Fruit fly (Drosophila melanogaster) whole organism, wandering third instar larva: Measurements from ENCODE around the gene CG45101.

ENCODE experiments used
- Abd-B ChIP-seq: fragments of >200 bp; optimal IDR thresholded peaks from 2 replicates; lab custom pipeline; 2017; ENCODE audit warnings: missing biosample characterization, missing genetic modification characterization
- CG32264 ChIP-seq: fragments of 200-800 bp; sonication (Bioruptor generic); optimal IDR thresholded peaks from 2 replicates; lab custom pipeline; 2016; ENCODE audit warnings: missing biosample characterization, missing genetic modification characterization
- CG9705 ChIP-seq: fragments of 200-800 bp; sonication (Bioruptor generic); optimal IDR thresholded peaks from 2 replicates; lab custom pipeline; 2018; ENCODE audit warnings: missing biosample characterization, mild to moderate bottlenecking, missing genetic modification characterization
- CrebA ChIP-seq: fragments of 200-800 bp; sonication (Bioruptor generic); optimal IDR thresholded peaks from 2 replicates; lab custom pipeline; 2016; ENCODE audit warnings: missing biosample characterization, mild to moderate bottlenecking, missing genetic modification characterization, borderline replicate concordance
- Dfd ChIP-seq: fragments of >200 bp; optimal IDR thresholded peaks from 2 replicates; lab custom pipeline; 2017; ENCODE audit warnings: missing biosample characterization, missing genetic modification characterization
- Dif ChIP-seq: fragments of 200-275, 200-300 bp; sonication (Bioruptor generic); optimal IDR thresholded peaks from 2 replicates; lab custom pipeline; 2018; ENCODE audit warnings: missing biosample characterization, missing genetic modification characterization; ENCODE audit not compliant: partially characterized antibody
- GATAd ChIP-seq: sonication (Bioruptor generic); optimal IDR thresholded peaks from 2 replicates; lab custom pipeline; 2016; ENCODE audit warnings: missing biosample characterization, missing genetic modification characterization
- HLH106 ChIP-seq: fragments of 200-800 bp; optimal IDR thresholded peaks from 3 replicates; lab custom pipeline; 2019; ENCODE audit warnings: missing biosample characterization, mild to moderate bottlenecking, missing genetic modification characterization, moderate library complexity
- Hnf4 ChIP-seq: fragments of 200-800 bp; sonication (Bioruptor generic); optimal IDR thresholded peaks from 2 replicates; lab custom pipeline; 2016; ENCODE audit warnings: missing biosample characterization, mild to moderate bottlenecking, missing genetic modification characterization
- Hr78 ChIP-seq: fragments of >200 bp; optimal IDR thresholded peaks from 2 replicates; lab custom pipeline; 2017; ENCODE audit warnings: missing biosample characterization, missing genetic modification characterization
- Hr83 ChIP-seq: fragments of 200-300 bp; sonication (Bioruptor generic); optimal IDR thresholded peaks from 2 replicates; lab custom pipeline; 2016; ENCODE audit warnings: missing biosample characterization, mild to moderate bottlenecking, missing genetic modification characterization, moderate library complexity; ENCODE audit not compliant: poor library complexity, severe bottlenecking
- Jra ChIP-seq: sonication (Bioruptor generic); optimal IDR thresholded peaks from 2 replicates; lab custom pipeline; 2016; ENCODE audit warnings: missing biosample characterization, missing genetic modification characterization
- Mio ChIP-seq: sonication (Bioruptor generic); optimal IDR thresholded peaks from 2 replicates; lab custom pipeline; 2016; ENCODE audit warnings: missing biosample characterization, missing genetic modification characterization
- Myc ChIP-seq: fragments of >200 bp; optimal IDR thresholded peaks from 2 replicates; lab custom pipeline; 2017
- N ChIP-seq: fragments of >200 bp; optimal IDR thresholded peaks from 2 replicates; lab custom pipeline; 2018; ENCODE audit warnings: missing biosample characterization, missing external identifiers, missing genetic modification characterization
- OdsH ChIP-seq: fragments of 200-800 bp; sonication (Bioruptor generic); optimal IDR thresholded peaks from 2 replicates; lab custom pipeline; 2016; ENCODE audit warnings: missing biosample characterization, mild to moderate bottlenecking, missing genetic modification characterization
- Rel ChIP-seq, 2 experiments: fragments of 200-800 bp; sonication (Bioruptor generic) in 1 of 2; optimal IDR thresholded peaks; 2 replicates in 1 of 2; 3 replicates in 1 of 2; lab custom pipeline; 2016 to 2019; ENCODE audit warnings: mild to moderate bottlenecking in 2 of 2, missing biosample characterization in 2 of 2, missing genetic modification characterization in 2 of 2, moderate library complexity in 1 of 2
- Sp1 ChIP-seq: fragments of 200-800 bp; sonication (Bioruptor generic); optimal IDR thresholded peaks from 3 replicates; lab custom pipeline; 2019; ENCODE audit warnings: missing biosample characterization, mild to moderate bottlenecking, missing genetic modification characterization, moderate library complexity
- Vsx2 ChIP-seq: fragments of 200-300, 225-300 bp; sonication (Bioruptor generic); optimal IDR thresholded peaks from 2 replicates; lab custom pipeline; 2018; ENCODE audit warnings: missing biosample characterization, missing genetic modification characterization; ENCODE audit not compliant: partially characterized antibody
- br ChIP-seq: fragments of 200-800 bp; sonication (Bioruptor generic); optimal IDR thresholded peaks from 2 replicates; lab custom pipeline; 2016; ENCODE audit warnings: missing biosample characterization, missing genetic modification characterization
- brk ChIP-seq: fragments of 200-800 bp; sonication (Bioruptor generic); optimal IDR thresholded peaks from 2 replicates; lab custom pipeline; 2016; ENCODE audit warnings: missing biosample characterization, mild to moderate bottlenecking, missing genetic modification characterization
- dl ChIP-seq, 2 experiments: fragments of 175-275, 200-275 bp in 1 of 2; fragments of 200-275 bp in 1 of 2; sonication (Bioruptor generic); optimal IDR thresholded peaks; lab custom pipeline; 2018; ENCODE audit warnings: mild to moderate bottlenecking in 2 of 2, missing biosample characterization in 2 of 2, missing genetic modification characterization in 2 of 2, moderate library complexity in 2 of 2; ENCODE audit not compliant: partially characterized antibody in 2 of 2, insufficient read depth in 1 of 2
- dmrt93B ChIP-seq: fragments of 200-800 bp; sonication (Bioruptor generic); optimal IDR thresholded peaks from 2 replicates; lab custom pipeline; 2018; ENCODE audit warnings: missing biosample characterization, mild to moderate bottlenecking, missing genetic modification characterization
- dsf ChIP-seq: sonication (Bioruptor generic); optimal IDR thresholded peaks from 2 replicates; lab custom pipeline; 2016; ENCODE audit warnings: missing biosample characterization, missing genetic modification characterization, borderline replicate concordance
- ey ChIP-seq: fragments of 200-800 bp; sonication (Bioruptor generic); optimal IDR thresholded peaks from 2 replicates; lab custom pipeline; 2016; ENCODE audit warnings: missing biosample characterization, missing genetic modification characterization
- foxo ChIP-seq, 2 experiments: fragments of 200-800 bp; sonication (Bioruptor generic); optimal IDR thresholded peaks; 2 replicates in 1 of 2; 3 replicates in 1 of 2; lab custom pipeline; 2016 to 2017; ENCODE audit warnings: missing biosample characterization in 2 of 2, missing genetic modification characterization in 2 of 2
- fru ChIP-seq: fragments of 200-800 bp; sonication (Bioruptor generic); optimal IDR thresholded peaks from 3 replicates; lab custom pipeline; 2016; ENCODE audit warnings: missing biosample characterization, mild to moderate bottlenecking, missing genetic modification characterization
- h ChIP-seq: fragments of 200-800 bp; sonication (Bioruptor generic); optimal IDR thresholded peaks from 3 replicates; lab custom pipeline; 2016; ENCODE audit warnings: missing biosample characterization, mild to moderate bottlenecking, missing genetic modification characterization
- jim ChIP-seq: fragments of 175-275, 200-325 bp; sonication (Bioruptor generic); optimal IDR thresholded peaks from 2 replicates; lab custom pipeline; 2016; ENCODE audit warnings: missing biosample characterization, mild to moderate bottlenecking, missing genetic modification characterization
- lola ChIP-seq: fragments of >200 bp; optimal IDR thresholded peaks from 2 replicates; lab custom pipeline; 2017; ENCODE audit warnings: missing biosample characterization, missing genetic modification characterization
- pan ChIP-seq: fragments of >200 bp; optimal IDR thresholded peaks from 2 replicates; lab custom pipeline; 2017
- psq ChIP-seq: fragments of 200-800 bp; sonication (Bioruptor generic); optimal IDR thresholded peaks from 3 replicates; lab custom pipeline; 2017; ENCODE audit warnings: missing biosample characterization, mild to moderate bottlenecking, missing genetic modification characterization, moderate library complexity
- rgr ChIP-seq: fragments of 200-800 bp; sonication (Bioruptor generic); optimal IDR thresholded peaks from 3 replicates; lab custom pipeline; 2016; ENCODE audit warnings: missing biosample characterization, mild to moderate bottlenecking, missing genetic modification characterization
- sage ChIP-seq: fragments of 200-800 bp; sonication (Bioruptor generic); optimal IDR thresholded peaks from 2 replicates; lab custom pipeline; 2016; ENCODE audit warnings: missing biosample characterization, mild to moderate bottlenecking, missing genetic modification characterization
- sv ChIP-seq: fragments of 200-800 bp; sonication (Bioruptor generic); optimal IDR thresholded peaks from 3 replicates; lab custom pipeline; 2016; ENCODE audit warnings: missing biosample characterization, missing genetic modification characterization
- tai ChIP-seq: sonication (Bioruptor generic); optimal IDR thresholded peaks from 2 replicates; lab custom pipeline; 2016; ENCODE audit warnings: missing biosample characterization, missing genetic modification characterization
- usp ChIP-seq: fragments of >200 bp; optimal IDR thresholded peaks from 2 replicates; lab custom pipeline; 2017; ENCODE audit warnings: missing biosample characterization, missing genetic modification characterization
- woc ChIP-seq: sonication (Bioruptor generic); optimal IDR thresholded peaks from 2 replicates; lab custom pipeline; 2016; ENCODE audit warnings: missing biosample characterization, mild to moderate bottlenecking, missing genetic modification characterization

CG45101 gene

DNA sequence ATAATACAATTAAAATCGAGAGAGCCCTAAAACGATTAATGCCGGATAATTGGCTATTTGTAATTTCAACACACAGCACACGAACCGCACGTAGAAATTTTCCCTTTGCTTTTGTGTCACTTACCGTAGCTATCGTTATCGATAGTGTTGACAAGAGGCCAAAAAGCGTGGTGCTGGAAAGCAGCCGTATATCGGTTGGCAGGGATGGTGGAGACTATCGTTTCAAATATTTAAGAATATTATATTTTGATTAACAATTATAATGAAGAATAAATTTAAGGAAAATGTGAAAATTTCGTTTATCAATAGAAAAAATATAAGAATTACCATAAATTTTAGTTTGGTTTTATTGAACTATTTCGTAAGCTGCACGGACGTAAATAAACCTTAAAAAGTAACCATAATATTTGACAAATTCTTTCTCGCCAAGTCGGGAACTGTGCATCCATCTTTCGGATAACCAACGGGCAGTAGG is 28.3 kb downstream of the CG45101 start, which contains the start of gene JIL-1:
TSS of gene JIL-1 (minus strand) at position 148 of the 475 bp plus-strand sequence.
- TF ChIP-seq psq (GFP tag; lab: Kevin White, UChicago): peak; percentile 75
- no peak for TF ChIP-seq N (GFP tag; lab: Kevin White, UChicago)
- TF ChIP-seq OdsH: peak; percentile 20
- no peak for TF ChIP-seq Hr78 (GFP tag; lab: Kevin White, UChicago)
- peak; percentile 41 for TF ChIP-seq GATAd (GFP tag; lab: Kevin White, UChicago)
- peak; percentile 36 for TF ChIP-seq Rel (GFP tag; optimal IDR thresholded peaks at IDR 0.05; lab: Kevin White, UChicago)
- TF ChIP-seq Rel (tag; optimal IDR thresholded peaks at IDR 0.05; lab: Kevin White, UChicago): peak; percentile 32
- TF ChIP-seq Mio: peak; percentile 0
- TF ChIP-seq h (GFP tag; lab: Kevin White, UChicago): peak; percentile 77
- TF ChIP-seq dl (GFP tag; optimal IDR thresholded peaks at IDR 0.05; lab: Kevin White, UChicago; ENCODE audit: insufficient read depth in 1 of 2, partially characterized antibody in 2 of 2): no peak
- no peak for TF ChIP-seq Abd-B
- TF ChIP-seq CG32264: no peak
- peak; percentile 38 for TF ChIP-seq Hr83 (GFP tag; lab: Kevin White, UChicago)
- no peak for TF ChIP-seq CrebA
- no peak for TF ChIP-seq usp (GFP tag; lab: Kevin White, UChicago)
- TF ChIP-seq br: peak; percentile 66
- peak; percentile 29 for TF ChIP-seq CG9705
- peak; percentile 68 for TF ChIP-seq HLH106 (tag; lab: Kevin White, UChicago)
- TF ChIP-seq foxo (GFP tag; optimal IDR thresholded peaks at IDR 0.05; lab: Kevin White, UChicago): peak in 1 of 2 experiments; percentile 78
- TF ChIP-seq Dif (GFP tag; lab: Kevin White, UChicago): no peak
- TF ChIP-seq Vsx2 (GFP tag; lab: Kevin White, UChicago): peak; percentile 25
- TF ChIP-seq lola (GFP tag; lab: Kevin White, UChicago): no peak
- TF ChIP-seq ey (GFP tag; lab: Kevin White, UChicago): peak; percentile 51
- peak; percentile 2 for TF ChIP-seq Myc (lab: Kevin White, UChicago)
- TF ChIP-seq Dfd (GFP tag; lab: Kevin White, UChicago): no peak
- TF ChIP-seq fru (GFP tag; lab: Kevin White, UChicago): peak; percentile 62
- TF ChIP-seq dmrt93B (GFP tag; lab: Kevin White, UChicago): no peak
- peak; percentile 56 for TF ChIP-seq Sp1
- peak; percentile 74 for TF ChIP-seq rgr (GFP tag; lab: Kevin White, UChicago)
- no peak for TF ChIP-seq pan
- TF ChIP-seq tai (GFP tag; lab: Kevin White, UChicago): peak; percentile 40
- TF ChIP-seq jim (GFP tag; lab: Kevin White, UChicago): peak; percentile 6
- TF ChIP-seq dsf: peak; percentile 60
- peak; percentile 65 for TF ChIP-seq sage (GFP tag; lab: Kevin White, UChicago)
- TF ChIP-seq brk (GFP tag; lab: Kevin White, UChicago): peak; percentile 69
- TF ChIP-seq Hnf4 (GFP tag; lab: Kevin White, UChicago): peak; percentile 83
- peak; percentile 75 for TF ChIP-seq Jra (GFP tag; lab: Kevin White, UChicago)
- TF ChIP-seq woc: peak; percentile 76
- peak; percentile 69 for TF ChIP-seq sv (GFP tag; lab: Kevin White, UChicago)

DNA sequence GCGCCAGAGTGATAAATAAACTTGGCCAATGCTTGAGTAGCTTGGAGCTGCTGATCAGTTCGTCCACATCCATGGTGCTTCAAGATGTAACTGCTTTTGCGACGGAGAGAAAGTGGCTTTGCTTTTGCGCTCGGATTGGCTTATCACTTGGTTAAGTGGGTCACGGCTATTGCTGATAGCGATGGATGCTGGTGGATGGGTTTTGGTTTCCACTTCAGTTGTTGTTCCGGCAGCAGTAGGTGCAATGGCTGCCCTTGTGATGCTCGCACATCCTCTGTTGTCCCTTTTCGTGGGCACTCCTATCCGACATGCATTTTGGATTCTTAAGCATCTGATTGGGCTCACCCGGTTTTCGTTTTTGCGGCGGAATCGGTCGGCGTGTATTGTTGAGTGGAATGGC is 29.5 kb downstream of the CG45101 start:
- TF ChIP-seq dl (GFP tag; optimal IDR thresholded peaks at IDR 0.05; lab: Kevin White, UChicago; ENCODE audit: insufficient read depth in 1 of 2, partially characterized antibody in 2 of 2) (no peak), brk (GFP tag; lab: Kevin White, UChicago) (no peak), psq (GFP tag; lab: Kevin White, UChicago) (no peak), br (no peak), Mio (no peak), lola (GFP tag; lab: Kevin White, UChicago) (no peak), CG9705 (no peak), CG32264 (no peak), OdsH (no peak)
